Fruit fly (Drosophila melanogaster) whole organism, prepupa: Measurements from ENCODE around the gene CG3902.

Experiments used
- CG6163 ChIP-seq: fragments of 200-800 bp; sonication (Bioruptor generic); IDR thresholded peaks from 3 replicates; pipeline ENCODE4 v1.3.6; 2022; ENCODE audit warnings: missing biosample characterization, missing genetic modification characterization
- CG8119 ChIP-seq: fragments of 200-800 bp; sonication (Bioruptor generic); IDR thresholded peaks from 3 replicates; pipeline ENCODE4 v1.3.6; 2022; ENCODE audit warnings: missing biosample characterization, missing genetic modification characterization
- CG9139 ChIP-seq: fragments of 200-800 bp; sonication (Bioruptor generic); optimal IDR thresholded peaks from 3 replicates; lab custom pipeline; 2017; ENCODE audit warnings: missing biosample characterization, mild to moderate bottlenecking, missing genetic modification characterization
- Ets96B ChIP-seq: fragments of 200-800 bp; optimal IDR thresholded peaks from 2 replicates; lab custom pipeline; 2019; ENCODE audit warnings: missing biosample characterization, mild to moderate bottlenecking, missing genetic modification characterization, moderate library complexity
- Hr38 ChIP-seq: sonication (Bioruptor generic); optimal IDR thresholded peaks from 2 replicates; lab custom pipeline; 2016; ENCODE audit warnings: missing biosample characterization, missing genetic modification characterization
- Hr39 ChIP-seq: fragments of 200-800 bp; sonication (Bioruptor generic); optimal IDR thresholded peaks from 2 replicates; lab custom pipeline; 2016; ENCODE audit warnings: missing biosample characterization, missing genetic modification characterization
- Lpt ChIP-seq: fragments of 200-800 bp; sonication (Bioruptor generic); optimal IDR thresholded peaks from 3 replicates; lab custom pipeline; 2016; ENCODE audit warnings: missing biosample characterization, missing genetic modification characterization

DNA sequence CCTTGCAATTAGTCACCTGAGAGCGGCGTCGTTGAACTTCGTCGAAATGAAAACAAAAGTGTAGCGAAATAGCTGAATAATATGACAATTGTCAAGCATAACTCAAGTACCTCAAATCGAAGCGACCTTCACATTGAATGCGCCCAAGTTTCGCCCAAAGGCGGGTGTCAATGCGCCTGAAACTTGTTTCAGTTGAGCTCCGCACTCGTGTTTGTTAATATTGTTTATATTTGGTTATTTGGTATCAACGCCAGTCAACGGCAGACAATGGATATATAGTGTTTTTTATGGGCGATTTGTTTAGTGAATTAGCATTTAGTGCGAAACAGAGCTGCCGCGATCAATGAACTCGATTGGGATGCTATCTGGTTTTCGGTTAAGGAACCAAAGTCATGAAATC lies 36.2 kb downstream of the CG3902 start:
- TF ChIP-seq Lpt (GFP tag; lab: Kevin White, UChicago) (no peak), Ets96B (tag; lab: Kevin White, UChicago) (no peak), Hr38 (GFP tag; lab: Kevin White, UChicago) (no peak), CG9139 (GFP tag; lab: Kevin White, UChicago) (no peak), CG8119 (GFP tag; lab: Robert Waterston, UW) (no peak), CG6163 (no peak), Hr39 (GFP tag; lab: Kevin White, UChicago) (no peak)
